In genomic region chrX:9954483-9955041, ce11 we compare ENCODE assay signal across 1 worm cellular context.
TF ChIP-seq lines count a peak whose summit lies in the region.

TSS of gene cysl-1 (minus strand) at chrX:9954533.

TF ChIP-seq in whole organism, L4 larva, 104 proteins besides CTCF, POLR2A, EP300 and RAD21 (continued from another document):
- TF ChIP-seq set-16 (GFP tag; IDR thresholded peaks at IDR 0.05; lab: Robert Waterston, UW), result no peak
- TF ChIP-seq daf-16 (GFP tag; optimal IDR thresholded peaks at IDR 0.05; lab: Kevin White, UChicago), result peak in 1 of 2 experiments; percentile 80
- TF ChIP-seq daf-16 (tag; optimal IDR thresholded peaks at IDR 0.05; lab: Kevin White, UChicago), result no peak
